Worm (Caenorhabditis elegans) whole organism, L4 larva: ENCODE measurements around the gene mask-1.

ENCODE experiments used
- cey-2 ChIP-seq: sonication (generic microtip); optimal IDR thresholded peaks from 3 replicates; lab custom pipeline; 2017; ENCODE audit warnings: missing genetic modification characterization, mild to moderate bottlenecking, missing compliant biosample characterization, antibody characterized with exemption, borderline replicate concordance; ENCODE audit not compliant: insufficient read depth
- ctbp-1 ChIP-seq: fragments of 200-800 bp; sonication (Bioruptor generic); IDR thresholded peaks from 2 replicates; pipeline ENCODE4 v1.3.6; 2022; ENCODE audit warnings: missing genetic modification reagents, missing genetic modification characterization, missing compliant biosample characterization
- egl-27 ChIP-seq: sonication (generic microtip); optimal IDR thresholded peaks from 3 replicates; lab custom pipeline; 2017; ENCODE audit warnings: missing biosample characterization, missing genetic modification reagents, missing genetic modification characterization
- fkh-10 ChIP-seq: fragments of 150-350 bp; optimal IDR thresholded peaks from 2 replicates; lab custom pipeline; 2014; ENCODE audit warnings: missing biosample characterization, missing genetic modification reagents, missing genetic modification characterization
- hlh-30 ChIP-seq: sonication (generic microtip); optimal IDR thresholded peaks from 2 replicates; lab custom pipeline; 2017; ENCODE audit warnings: antibody characterized with exemption, mild to moderate bottlenecking, missing genetic modification characterization, missing compliant biosample characterization; ENCODE audit not compliant: insufficient read depth
- nhr-11 ChIP-seq: fragments of 150-350 bp; optimal IDR thresholded peaks from 2 replicates; lab custom pipeline; 2014; ENCODE audit warnings: missing biosample characterization, missing genetic modification characterization
- nhr-237 ChIP-seq: sonication (generic microtip); optimal IDR thresholded peaks from 2 replicates; lab custom pipeline; 2017; ENCODE audit warnings: missing biosample characterization, missing genetic modification characterization
- nhr-25 ChIP-seq: sonication (generic microtip); optimal IDR thresholded peaks from 2 replicates; lab custom pipeline; 2017; ENCODE audit warnings: missing genetic modification characterization, mild to moderate bottlenecking, missing compliant biosample characterization, antibody characterized with exemption, moderate library complexity, borderline replicate concordance; ENCODE audit not compliant: insufficient read depth
- nhr-41 ChIP-seq: fragments of 200-800 bp; sonication (Bioruptor generic); IDR thresholded peaks from 2 replicates; pipeline ENCODE4 v1.3.6; 2022; ENCODE audit warnings: missing genetic modification reagents, missing genetic modification characterization, missing compliant biosample characterization
- nhr-76 ChIP-seq: fragments of 150-350 bp; optimal IDR thresholded peaks from 2 replicates; lab custom pipeline; 2014; ENCODE audit warnings: missing biosample characterization, missing genetic modification characterization
- pha-4 ChIP-seq, 2 experiments: fragments of 150-350 bp in 1 of 2; fragments of 200-800 bp in 1 of 2; sonication (Bioruptor generic) in 1 of 2; IDR thresholded peaks in 1 of 2; optimal IDR thresholded peaks in 1 of 2; 2 replicates each; pipeline versions ENCODE4 v1.3.6 to Lab custom; 2014 to 2022; ENCODE audit warnings: missing genetic modification characterization in 2 of 2, missing genetic modification reagents in 2 of 2, missing biosample characterization in 1 of 2, missing compliant biosample characterization in 1 of 2
- pqm-1 ChIP-seq: sonication (generic microtip); optimal IDR thresholded peaks from 2 replicates; lab custom pipeline; 2017; ENCODE audit warnings: missing biosample characterization, missing genetic modification characterization
- snpc-4 ChIP-seq: fragments of 150-350 bp; optimal IDR thresholded peaks from 2 replicates; lab custom pipeline; 2014; ENCODE audit warnings: missing biosample characterization, missing genetic modification characterization
- unc-62 ChIP-seq, 3 experiments: fragments of 150-350 bp in 1 of 3; sonication (generic microtip); optimal IDR thresholded peaks in 2 of 3; peaks in 1 of 3; 1 replicate in 1 of 3; 2 replicates in 2 of 3; lab custom pipeline; 2014 to 2017; ENCODE audit warnings: missing biosample characterization in 3 of 3, missing genetic modification characterization in 3 of 3, missing genetic modification reagents in 3 of 3, missing genotype in 1 of 3

ce11 chrIV:10403193-10404058 lies 28.7 kb downstream of the mask-1 start, which contains the start of gene gpa-7:
- TF ChIP-seq nhr-11 (tag; lab: Kevin White, UChicago) (peak; percentile 66), fkh-10 (GFP tag; lab: Kevin White, UChicago) (peak; percentile 81), nhr-237 (tag; lab: Kevin White, UChicago) (no peak), egl-27 (tag; lab: Kevin White, UChicago) (no peak), ctbp-1 (GFP tag; lab: Robert Waterston, UW) (peak; percentile 89), pqm-1 (tag; lab: Kevin White, UChicago) (no peak), nhr-76 (no peak), hlh-30 (peak; percentile 48), nhr-25 (tag; lab: Kevin White, UChicago) (no peak), snpc-4 (tag; lab: Kevin White, UChicago) (no peak), pha-4 (GFP tag; IDR thresholded peaks at IDR 0.05; lab: Robert Waterston, UW) (no peak), pha-4 (tag; optimal IDR thresholded peaks at IDR 0.05; lab: Kevin White, UChicago) (no peak), nhr-41 (GFP tag; lab: Robert Waterston, UW) (no peak), unc-62 (GFP tag; optimal IDR thresholded peaks at IDR 0.05 in 1 of 2; lab: Kevin White, UChicago) (peak in 1 of 2 experiments; percentile 99), unc-62 (tag; optimal IDR thresholded peaks at IDR 0.05; lab: Kevin White, UChicago) (no peak), cey-2 (tag; lab: Kevin White, UChicago) (no peak)
